Fruit fly (Drosophila melanogaster) whole organism, embryonic: ENCODE data around the gene Tpr2.

ENCODE experiments used
- Bdp1 ChIP-seq: fragments of 200-800 bp; sonication (Bioruptor generic); optimal IDR thresholded peaks from 3 replicates; lab custom pipeline; 2016; ENCODE audit warnings: missing biosample characterization, missing genetic modification characterization
- CG11695 ChIP-seq: fragments of 200-800 bp; sonication (Bioruptor generic); IDR thresholded peaks from 3 replicates; pipeline ENCODE4 v1.3.6; 2022; ENCODE audit warnings: missing biosample characterization, missing genetic modification characterization
- CG12299 ChIP-seq: fragments of 200-800 bp; sonication (Bioruptor generic); optimal IDR thresholded peaks from 2 replicates; lab custom pipeline; 2018; ENCODE audit warnings: missing biosample characterization, mild to moderate bottlenecking, missing genetic modification characterization
- CG12659 ChIP-seq: fragments of 200-800 bp; sonication (Bioruptor generic); optimal IDR thresholded peaks from 3 replicates; lab custom pipeline; 2017; ENCODE audit warnings: mild to moderate bottlenecking, missing biosample characterization, missing genetic modification reagents, missing genetic modification characterization
- CG15011 ChIP-seq: fragments of 200-800 bp; sonication (Bioruptor generic); optimal IDR thresholded peaks from 3 replicates; lab custom pipeline; 2018; ENCODE audit warnings: missing biosample characterization, mild to moderate bottlenecking, missing genetic modification characterization
- CG15479 ChIP-seq: fragments of 200-800 bp; sonication (Bioruptor generic); optimal IDR thresholded peaks from 3 replicates; lab custom pipeline; 2019; ENCODE audit warnings: missing biosample characterization, mild to moderate bottlenecking, missing genetic modification characterization, moderate library complexity
- CG1603 ChIP-seq: fragments of 200-800 bp; sonication (Bioruptor generic); optimal IDR thresholded peaks from 2 replicates; lab custom pipeline; 2019; ENCODE audit warnings: missing biosample characterization, mild to moderate bottlenecking, missing genetic modification characterization, moderate library complexity
- CG16863 ChIP-seq: fragments of 200-800 bp; sonication (Bioruptor generic); optimal IDR thresholded peaks from 3 replicates; lab custom pipeline; 2016; ENCODE audit warnings: missing biosample characterization, missing genetic modification characterization
- CG2199 ChIP-seq: fragments of 200-800 bp; sonication (Bioruptor generic); IDR thresholded peaks from 3 replicates; pipeline ENCODE4 v1.3.6; 2022; ENCODE audit warnings: missing biosample characterization, missing genetic modification characterization
- CG3163 ChIP-seq: fragments of 200-800 bp; sonication (Bioruptor generic); optimal IDR thresholded peaks from 3 replicates; lab custom pipeline; 2016; ENCODE audit warnings: missing biosample characterization, missing genetic modification characterization
- CG6765 ChIP-seq: fragments of 200-800 bp; sonication (Bioruptor generic); optimal IDR thresholded peaks from 3 replicates; lab custom pipeline; 2017; ENCODE audit warnings: missing biosample characterization, mild to moderate bottlenecking, missing genetic modification characterization
- CG8388 ChIP-seq: fragments of 200-800 bp; sonication (Bioruptor generic); optimal IDR thresholded peaks from 2 replicates; lab custom pipeline; 2019; ENCODE audit warnings: missing biosample characterization, mild to moderate bottlenecking, missing genetic modification characterization, moderate library complexity
- CG9215 ChIP-seq: fragments of 200-800 bp; sonication (Bioruptor generic); IDR thresholded peaks from 2 replicates; pipeline ENCODE4 v1.3.6; 2022; ENCODE audit warnings: missing biosample characterization, missing genetic modification characterization
- Drgx ChIP-seq: fragments of 200-800 bp; sonication (Bioruptor generic); IDR thresholded peaks from 2 replicates; pipeline ENCODE4 v1.3.6; 2022; ENCODE audit warnings: missing biosample characterization, missing genetic modification characterization
- ERR ChIP-seq: fragments of 200-800 bp; sonication (Bioruptor generic); optimal IDR thresholded peaks from 2 replicates; lab custom pipeline; 2016; ENCODE audit warnings: missing biosample characterization, missing genetic modification characterization
- Elba2 ChIP-seq: fragments of 200-800 bp; sonication (Bioruptor generic); optimal IDR thresholded peaks from 3 replicates; lab custom pipeline; 2016; ENCODE audit warnings: missing biosample characterization, missing genetic modification characterization
- Ets97D ChIP-seq: fragments of 200-800 bp; sonication (Bioruptor generic); optimal IDR thresholded peaks from 3 replicates; lab custom pipeline; 2016; ENCODE audit warnings: missing biosample characterization, missing genetic modification characterization
- Fer3 ChIP-seq: fragments of 200-800 bp; sonication (Bioruptor generic); optimal IDR thresholded peaks from 2 replicates; lab custom pipeline; 2018; ENCODE audit warnings: missing biosample characterization, mild to moderate bottlenecking, missing genetic modification characterization, moderate library complexity
- Lim3 ChIP-seq: fragments of 200-800 bp; sonication (Bioruptor generic); IDR thresholded peaks from 2 replicates; pipeline ENCODE4 v1.3.6; 2022; ENCODE audit warnings: missing biosample characterization, missing genetic modification characterization
- Nf-YC ChIP-seq: fragments of 200-800 bp; optimal IDR thresholded peaks from 3 replicates; lab custom pipeline; 2019; ENCODE audit warnings: missing biosample characterization, mild to moderate bottlenecking, missing genetic modification characterization, moderate library complexity
- Sox102F ChIP-seq: fragments of 200-800 bp; sonication (Bioruptor generic); optimal IDR thresholded peaks from 2 replicates; lab custom pipeline; 2018; ENCODE audit warnings: missing biosample characterization, mild to moderate bottlenecking, missing genetic modification characterization, moderate library complexity
- Trl ChIP-seq, 3 experiments: fragments of >200 bp in 2 of 3; fragments of 200-800 bp in 1 of 3; sonication (Bioruptor generic) in 1 of 3; optimal IDR thresholded peaks; 2 replicates in 1 of 3; 3 replicates in 2 of 3; lab custom pipeline; 2016 to 2017; ENCODE audit warnings: missing biosample characterization in 1 of 3, missing genetic modification characterization in 1 of 3
- amos ChIP-seq: fragments of 200-800 bp; sonication (Bioruptor generic); IDR thresholded peaks from 2 replicates; pipeline ENCODE4 v1.3.6; 2022; ENCODE audit warnings: missing biosample characterization, missing genetic modification characterization; ENCODE audit not compliant: partially characterized antibody
- ap ChIP-seq: fragments of 200-800 bp; sonication (Bioruptor generic); IDR thresholded peaks from 2 replicates; pipeline ENCODE4 v1.3.6; 2022; ENCODE audit warnings: missing biosample characterization, missing genetic modification characterization
- chif ChIP-seq, 2 experiments: fragments of 200-800 bp; sonication (Bioruptor generic); optimal IDR thresholded peaks; 3 replicates each; lab custom pipeline; 2016; ENCODE audit warnings: missing biosample characterization in 2 of 2, missing genetic modification characterization in 2 of 2
- chm ChIP-seq: fragments of 200-800 bp; sonication (Bioruptor generic); IDR thresholded peaks from 2 replicates; pipeline ENCODE4 v1.3.6; 2022; ENCODE audit warnings: missing biosample characterization, missing genetic modification characterization
- fd3F ChIP-seq: fragments of 200-800 bp; sonication (Bioruptor generic); optimal IDR thresholded peaks from 2 replicates; lab custom pipeline; 2018; ENCODE audit warnings: missing biosample characterization, mild to moderate bottlenecking, missing genetic modification characterization, moderate library complexity
- fu2 ChIP-seq: fragments of 200-800 bp; sonication (Bioruptor generic); optimal IDR thresholded peaks from 2 replicates; lab custom pipeline; 2016; ENCODE audit warnings: missing biosample characterization, missing genetic modification characterization
- jigr1 ChIP-seq: fragments of 200-800 bp; sonication (Bioruptor generic); IDR thresholded peaks from 3 replicates; pipeline ENCODE4 v1.3.6; 2022; ENCODE audit warnings: missing biosample characterization, missing genetic modification characterization
- jing ChIP-seq: fragments of 200-800 bp; sonication (Bioruptor generic); optimal IDR thresholded peaks from 2 replicates; lab custom pipeline; 2018; ENCODE audit warnings: missing biosample characterization, mild to moderate bottlenecking, missing genetic modification characterization
- lov ChIP-seq, 2 experiments: fragments of 200-800 bp in 1 of 2; fragments of >200 bp in 1 of 2; sonication (Bioruptor generic) in 1 of 2; IDR thresholded peaks in 1 of 2; optimal IDR thresholded peaks in 1 of 2; 2 replicates in 1 of 2; 3 replicates in 1 of 2; pipeline versions ENCODE4 v1.3.6 to Lab custom; 2017 to 2022; ENCODE audit warnings: missing biosample characterization in 1 of 2, missing genetic modification characterization in 1 of 2
- odd ChIP-seq: fragments of 200-800 bp; sonication (Bioruptor generic); optimal IDR thresholded peaks from 2 replicates; lab custom pipeline; 2017; ENCODE audit warnings: missing biosample characterization, mild to moderate bottlenecking, missing genetic modification characterization
- ranshi ChIP-seq: fragments of 200-800 bp; sonication (Bioruptor generic); IDR thresholded peaks from 2 replicates; pipeline ENCODE4 v1.3.6; 2022; ENCODE audit warnings: missing biosample characterization, missing genetic modification characterization
- rib ChIP-seq: fragments of 200-800 bp; sonication (Bioruptor generic); IDR thresholded peaks from 2 replicates; pipeline ENCODE4 v1.3.6; 2022; ENCODE audit warnings: missing biosample characterization, missing genetic modification characterization
- sd ChIP-seq: fragments of 200-800 bp; sonication (Bioruptor generic); optimal IDR thresholded peaks from 3 replicates; lab custom pipeline; 2018; ENCODE audit warnings: missing biosample characterization, mild to moderate bottlenecking, missing genetic modification characterization, moderate library complexity
- sens ChIP-seq: fragments of 200-800 bp; sonication (Bioruptor generic); peaks from one replicate; lab custom pipeline; 2016; ENCODE audit warnings: missing biosample characterization, missing genetic modification characterization
- wek ChIP-seq: fragments of 200-800 bp; sonication (Bioruptor generic); optimal IDR thresholded peaks from 3 replicates; lab custom pipeline; 2018; ENCODE audit warnings: missing biosample characterization, mild to moderate bottlenecking, missing genetic modification characterization, moderate library complexity

Gene Tpr2

dm6 chr2L:16500469-16500868, 9.1 kb downstream of the Tpr2 start (continued):
- TF ChIP-seq Sox102F (GFP tag; lab: Kevin White, UChicago) (peak; percentile 94), ranshi (GFP tag; lab: Robert Waterston, UW) (peak; percentile 93), ap (GFP tag; lab: Robert Waterston, UW) (peak; percentile 86), chm (GFP tag; lab: Robert Waterston, UW) (peak; percentile 94), wek (peak; percentile 77), CG2199 (GFP tag; lab: Robert Waterston, UW) (peak; percentile 94; the same call in 2 of the 3 replicates), chif (GFP tag; optimal IDR thresholded peaks at IDR 0.05; lab: Kevin White, UChicago) (peak; percentile 80 to 90), Fer3 (tag; lab: Kevin White, UChicago) (peak; percentile 84), CG11695 (GFP tag; lab: Robert Waterston, UW) (peak; percentile 93), CG12659 (GFP tag; lab: Kevin White, UChicago) (peak; percentile 87), Nf-YC (peak; percentile 52), CG15479 (GFP tag; lab: Kevin White, UChicago) (peak; percentile 11), Ets97D (peak; percentile 67), odd (GFP tag; lab: Kevin White, UChicago) (peak; percentile 81), Elba2 (GFP tag; lab: Kevin White, UChicago) (no peak), sens (GFP tag; lab: Kevin White, UChicago) (peak; percentile 69), CG12299 (tag; lab: Kevin White, UChicago) (peak; percentile 83), CG9215 (GFP tag; lab: Robert Waterston, UW) (peak; percentile 86), fu2 (GFP tag; lab: Kevin White, UChicago) (peak; percentile 60), CG16863 (GFP tag; lab: Kevin White, UChicago) (peak; percentile 77), ERR (GFP tag; lab: Kevin White, UChicago) (peak; percentile 84), fd3F (GFP tag; lab: Kevin White, UChicago) (peak; percentile 82), amos (GFP tag; lab: Robert Waterston, UW) (no peak), rib (GFP tag; lab: Robert Waterston, UW) (peak; percentile 85), lov (optimal IDR thresholded peaks at IDR 0.05; lab: Kevin White, UChicago) (no peak), lov (GFP tag; IDR thresholded peaks at IDR 0.05; lab: Robert Waterston, UW) (peak; percentile 92), Bdp1 (peak; percentile 72), CG6765 (GFP tag; lab: Kevin White, UChicago) (peak; percentile 51), jing (GFP tag; lab: Kevin White, UChicago) (peak; percentile 80), jigr1 (GFP tag; lab: Robert Waterston, UW) (peak; percentile 80), Lim3 (peak; percentile 70; the same call in 1 of the 2 replicates), CG15011 (peak; percentile 66)
- TF ChIP-seq, all 482 proteins: peak for 415

dm6 chr2L:16501366-16501765, 10.0 kb downstream of the Tpr2 start:
- TF ChIP-seq Trl (optimal IDR thresholded peaks at IDR 0.05; lab: Kevin White, UChicago) (peak in 1 of 2 experiments; percentile 36), Trl (GFP tag; optimal IDR thresholded peaks at IDR 0.05; lab: Kevin White, UChicago) (no peak), CG8388 (GFP tag; lab: Kevin White, UChicago) (peak; percentile 80), CG3163 (GFP tag; lab: Kevin White, UChicago) (peak; percentile 23), sd (tag; lab: Kevin White, UChicago) (no peak), CG1603 (no peak), Bdp1 (no peak), Drgx (GFP tag; lab: Robert Waterston, UW) (peak; percentile 33; the same call in 1 of the 2 replicates), CG6765 (GFP tag; lab: Kevin White, UChicago) (no peak)
- TF ChIP-seq, all 482 proteins: peak for 4
